Worm (Caenorhabditis elegans) whole organism, L1 larva: Measurements from ENCODE around the gene abu-2.

Experiments used
- C04F5.9 ChIP-seq: sonication (generic microtip); optimal IDR thresholded peaks from 2 replicates; lab custom pipeline; 2016; ENCODE audit warnings: missing genetic modification characterization, missing compliant biosample characterization
- C16A3.4 ChIP-seq: fragments of 150-350 bp; optimal IDR thresholded peaks from 2 replicates; lab custom pipeline; 2014; ENCODE audit warnings: missing biosample characterization, missing genetic modification characterization
- Y116A8C.19 ChIP-seq: sonication (generic microtip); optimal IDR thresholded peaks from 2 replicates; lab custom pipeline; 2016; ENCODE audit warnings: missing compliant biosample characterization, missing genetic modification characterization, borderline replicate concordance
- aha-1 ChIP-seq: fragments of 150-350 bp; optimal IDR thresholded peaks from 2 replicates; lab custom pipeline; 2014; ENCODE audit warnings: missing biosample characterization, missing genetic modification characterization
- blmp-1 ChIP-seq: fragments of 150-350 bp; optimal IDR thresholded peaks from 2 replicates; lab custom pipeline; 2014; ENCODE audit warnings: missing biosample characterization, missing genetic modification characterization
- ceh-63 ChIP-seq: fragments of 200-800 bp; sonication (Bioruptor generic); optimal IDR thresholded peaks from 2 replicates; lab custom pipeline; 2018; ENCODE audit warnings: mild to moderate bottlenecking, missing genetic modification characterization, missing compliant biosample characterization
- ceh-8 ChIP-seq: fragments of 200-800 bp; sonication (Bioruptor generic); optimal IDR thresholded peaks from 2 replicates; lab custom pipeline; 2018; ENCODE audit warnings: mild to moderate bottlenecking, missing genetic modification characterization, moderate library complexity, missing compliant biosample characterization
- ceh-82 ChIP-seq, 3 experiments: fragments of 150-350 bp in 1 of 3; sonication (generic microtip) in 2 of 3; optimal IDR thresholded peaks; 2 replicates each; lab custom pipeline; 2014 to 2017; ENCODE audit warnings: missing biosample characterization in 3 of 3, missing genetic modification characterization in 3 of 3
- ceh-88 ChIP-seq: fragments of 200-800 bp; sonication (Bioruptor generic); IDR thresholded peaks from 2 replicates; pipeline ENCODE4 v1.3.6; 2022; ENCODE audit warnings: missing genetic modification characterization, missing compliant biosample characterization
- dpl-1 ChIP-seq, 3 experiments: fragments of 150-350 bp in 2 of 3; sonication (generic microtip) in 1 of 3; optimal IDR thresholded peaks; 2 replicates each; lab custom pipeline; 2014 to 2017; ENCODE audit warnings: missing biosample characterization in 3 of 3, missing genetic modification characterization in 3 of 3, missing genetic modification reagents in 3 of 3
- dsc-1 ChIP-seq: sonication (generic microtip); optimal IDR thresholded peaks from 2 replicates; lab custom pipeline; 2016; ENCODE audit warnings: mild to moderate bottlenecking, missing genetic modification characterization, missing compliant biosample characterization
- efl-1 ChIP-seq, 4 experiments: fragments of 150-350 bp; optimal IDR thresholded peaks in 3 of 4; peaks in 1 of 4; 1 replicate in 1 of 4; 2 replicates in 3 of 4; lab custom pipeline; 2014; ENCODE audit warnings: missing biosample characterization in 2 of 4, missing genetic modification characterization in 2 of 4, missing genetic modification reagents in 2 of 4
- egl-13 ChIP-seq: sonication (generic microtip); optimal IDR thresholded peaks from 2 replicates; lab custom pipeline; 2016; ENCODE audit warnings: missing genotype, missing genetic modification reagents, missing genetic modification characterization, missing compliant biosample characterization
- fkh-10 ChIP-seq: sonication (generic microtip); optimal IDR thresholded peaks from 2 replicates; lab custom pipeline; 2017; ENCODE audit warnings: missing biosample characterization, missing genetic modification reagents, missing genetic modification characterization
- fkh-8 ChIP-seq: sonication (generic microtip); optimal IDR thresholded peaks from 2 replicates; lab custom pipeline; 2016; ENCODE audit warnings: mild to moderate bottlenecking, missing genetic modification characterization, missing compliant biosample characterization
- fos-1 ChIP-seq: fragments of 150-350 bp; optimal IDR thresholded peaks from 2 replicates; lab custom pipeline; 2014; ENCODE audit warnings: missing biosample characterization, missing genetic modification characterization
- grh-1 ChIP-seq: fragments of 200-800 bp; sonication (Bioruptor generic); IDR thresholded peaks from 2 replicates; pipeline ENCODE4 v1.3.6; 2022; ENCODE audit warnings: missing genetic modification reagents, missing genetic modification characterization, missing compliant biosample characterization
- irx-1 ChIP-seq: sonication (generic microtip); optimal IDR thresholded peaks from 2 replicates; lab custom pipeline; 2016; ENCODE audit warnings: missing genetic modification characterization, missing compliant biosample characterization
- isw-1 ChIP-seq: fragments of 200-800 bp; sonication (Bioruptor generic); IDR thresholded peaks from 2 replicates; pipeline ENCODE4 v1.3.6; 2022; ENCODE audit warnings: missing genetic modification characterization, missing compliant biosample characterization
- jun-1 ChIP-seq: fragments of 150-350 bp; optimal IDR thresholded peaks from 2 replicates; lab custom pipeline; 2014; ENCODE audit warnings: missing biosample characterization, missing genetic modification reagents, missing genetic modification characterization
- lin-15B ChIP-seq: fragments of 150-350 bp; sonication (generic microtip); optimal IDR thresholded peaks from 3 replicates; lab custom pipeline; 2014; ENCODE audit warnings: missing biosample characterization, missing genetic modification characterization
- lin-35 ChIP-seq, 2 experiments: fragments of 150-350 bp; optimal IDR thresholded peaks; 2 replicates each; lab custom pipeline; 2014; ENCODE audit warnings: missing biosample characterization in 2 of 2, missing genetic modification characterization in 2 of 2, missing genetic modification reagents in 2 of 2
- lsy-2 ChIP-seq, 2 experiments: fragments of 150-350 bp; optimal IDR thresholded peaks; 2 replicates each; lab custom pipeline; 2014; ENCODE audit warnings: missing biosample characterization in 2 of 2, missing genetic modification characterization in 2 of 2
- mab-9 ChIP-seq: fragments of 200-800 bp; sonication (Bioruptor generic); IDR thresholded peaks from 2 replicates; pipeline ENCODE4 v1.3.6; 2022; ENCODE audit warnings: missing genetic modification reagents, missing genetic modification characterization, missing compliant biosample characterization
- mdl-1 ChIP-seq, 2 experiments: fragments of 150-350 bp; optimal IDR thresholded peaks; 2 replicates each; lab custom pipeline; 2014 to 2017; ENCODE audit warnings: missing biosample characterization in 2 of 2, missing genetic modification characterization in 2 of 2, inconsistent platforms in 1 of 2
- mep-1 ChIP-seq: fragments of 150-350 bp; optimal IDR thresholded peaks from 2 replicates; lab custom pipeline; 2014; ENCODE audit warnings: missing biosample characterization, missing genetic modification characterization
- nhr-11 ChIP-seq: fragments of 150-350 bp; optimal IDR thresholded peaks from 2 replicates; lab custom pipeline; 2014; ENCODE audit warnings: missing biosample characterization, missing genetic modification characterization
- nhr-12 ChIP-seq: sonication (generic microtip); optimal IDR thresholded peaks from 2 replicates; lab custom pipeline; 2017; ENCODE audit warnings: missing biosample characterization, missing genetic modification characterization
- nhr-77 ChIP-seq: fragments of 150-350 bp; optimal IDR thresholded peaks from 2 replicates; lab custom pipeline; 2014; ENCODE audit warnings: missing biosample characterization, missing genetic modification characterization
- nhr-84 ChIP-seq: sonication (generic microtip); optimal IDR thresholded peaks from 2 replicates; lab custom pipeline; 2017; ENCODE audit warnings: missing biosample characterization, missing genetic modification characterization
- nhr-90 ChIP-seq: sonication (generic microtip); optimal IDR thresholded peaks from 2 replicates; lab custom pipeline; 2016; ENCODE audit warnings: mild to moderate bottlenecking, missing genetic modification characterization, missing compliant biosample characterization; ENCODE audit not compliant: poor library complexity
- rnt-1 ChIP-seq: sonication (generic microtip); optimal IDR thresholded peaks from 2 replicates; lab custom pipeline; 2016; ENCODE audit warnings: mild to moderate bottlenecking, missing genetic modification characterization, moderate library complexity, missing compliant biosample characterization
- skn-1 ChIP-seq: fragments of 150-350 bp; optimal IDR thresholded peaks from 2 replicates; lab custom pipeline; 2014; ENCODE audit warnings: missing biosample characterization, missing genetic modification characterization
- snu-23 ChIP-seq: sonication (generic microtip); optimal IDR thresholded peaks from 2 replicates; lab custom pipeline; 2016; ENCODE audit warnings: missing genetic modification characterization, missing compliant biosample characterization
- sup-37 ChIP-seq: fragments of 200-800 bp; sonication (Bioruptor generic); optimal IDR thresholded peaks from 2 replicates; lab custom pipeline; 2018; ENCODE audit warnings: mild to moderate bottlenecking, missing genetic modification characterization, missing compliant biosample characterization
- swsn-7 ChIP-seq: sonication (generic microtip); optimal IDR thresholded peaks from 2 replicates; lab custom pipeline; 2016; ENCODE audit warnings: missing genetic modification characterization, missing compliant biosample characterization
- unc-130 ChIP-seq: fragments of 150-350 bp; optimal IDR thresholded peaks from 2 replicates; lab custom pipeline; 2017; ENCODE audit warnings: missing biosample characterization, missing genetic modification characterization, inconsistent platforms
- unc-62 ChIP-seq: fragments of 150-350 bp; optimal IDR thresholded peaks from 2 replicates; lab custom pipeline; 2014; ENCODE audit warnings: missing biosample characterization, missing genetic modification reagents, missing genetic modification characterization
- unc-86 ChIP-seq: sonication (generic microtip); optimal IDR thresholded peaks from 2 replicates; lab custom pipeline; 2016; ENCODE audit warnings: missing genetic modification characterization, missing compliant biosample characterization
- unc-98 ChIP-seq: fragments of 200-800 bp; sonication (Bioruptor generic); IDR thresholded peaks from 2 replicates; pipeline ENCODE4 v1.3.6; 2022; ENCODE audit warnings: missing genetic modification characterization, missing compliant biosample characterization
- vab-15 ChIP-seq: sonication (generic microtip); optimal IDR thresholded peaks from 2 replicates; lab custom pipeline; 2017; ENCODE audit warnings: missing genotype, mild to moderate bottlenecking, missing genetic modification characterization, missing compliant biosample characterization
- ztf-11 ChIP-seq, 2 experiments: sonication (generic microtip); optimal IDR thresholded peaks; 2 replicates each; lab custom pipeline; 2016 to 2017; ENCODE audit warnings: missing genetic modification characterization in 2 of 2, missing biosample characterization in 1 of 2, missing compliant biosample characterization in 1 of 2
- ztf-4 ChIP-seq: fragments of 150-350 bp; optimal IDR thresholded peaks from 2 replicates; lab custom pipeline; 2014; ENCODE audit warnings: missing biosample characterization, missing genetic modification characterization

abu-2 gene

ce11 chrX:1379391-1379790 is 31.1 kb downstream of the abu-2 start (continued):
- TF ChIP-seq sup-37 (GFP tag; lab: Kevin White, UChicago) (no peak), ztf-11 (tag; optimal IDR thresholded peaks at IDR 0.05; lab: Kevin White, UChicago) (no peak), mdl-1 (tag; optimal IDR thresholded peaks at IDR 0.05; lab: Kevin White, UChicago) (peak in 1 of 2 experiments; percentile 71), lin-35 (GFP tag; optimal IDR thresholded peaks at IDR 0.05; lab: Kevin White, UChicago) (peak in 1 of 2 experiments; percentile 62), nhr-77 (tag; lab: Kevin White, UChicago) (peak; percentile 32), irx-1 (tag; lab: Kevin White, UChicago) (peak; percentile 44), C04F5.9 (tag; lab: Kevin White, UChicago) (no peak), mep-1 (tag; lab: Kevin White, UChicago) (peak; percentile 42), lin-15B (tag; lab: Kevin White, UChicago) (no peak), efl-1 (optimal IDR thresholded peaks at IDR 0.05; lab: Kevin White, UChicago) (peak; percentile 9 to 24), efl-1 (GFP tag; optimal IDR thresholded peaks at IDR 0.05 in 1 of 2; lab: Kevin White, UChicago) (peak in 1 of 2 experiments; percentile 63), lsy-2 (tag; optimal IDR thresholded peaks at IDR 0.05; lab: Kevin White, UChicago) (peak; percentile 32 to 39), Y116A8C.19 (tag; lab: Kevin White, UChicago) (no peak), dpl-1 (GFP tag; optimal IDR thresholded peaks at IDR 0.05; lab: Kevin White, UChicago) (peak in 1 of 3 experiments; percentile 19), nhr-11 (tag; lab: Kevin White, UChicago) (no peak), egl-13 (no peak), C16A3.4 (peak; percentile 9), ceh-63 (no peak), vab-15 (tag; lab: Kevin White, UChicago) (no peak), rnt-1 (tag; lab: Kevin White, UChicago) (peak; percentile 76), unc-130 (no peak), nhr-12 (tag; lab: Kevin White, UChicago) (no peak), ztf-4 (tag; lab: Kevin White, UChicago) (no peak), swsn-7 (tag; lab: Kevin White, UChicago) (peak; percentile 33), ceh-88 (GFP tag; lab: Robert Waterston, UW) (0 out of 2 replicates have a peak, but pooled peaks have one; percentile 20), ceh-8 (GFP tag; lab: Kevin White, UChicago) (peak; percentile 55), nhr-90 (tag; lab: Kevin White, UChicago) (peak; percentile 69), aha-1 (no peak), snu-23 (GFP tag; lab: Kevin White, UChicago) (peak; percentile 66), fkh-8 (tag; lab: Kevin White, UChicago) (peak; percentile 60), ceh-82 (tag; optimal IDR thresholded peaks at IDR 0.05; lab: Kevin White, UChicago) (peak; percentile 33 to 65 (median 58)), fos-1 (tag; lab: Kevin White, UChicago) (peak; percentile 36), jun-1 (tag; lab: Kevin White, UChicago) (peak; percentile 68), nhr-84 (no peak), unc-62 (no peak), skn-1 (tag; lab: Kevin White, UChicago) (peak; percentile 81), grh-1 (peak; percentile 41), dsc-1 (tag; lab: Kevin White, UChicago) (peak; percentile 67), blmp-1 (no peak), isw-1 (GFP tag; lab: Robert Waterston, UW) (no peak), unc-86 (tag; lab: Kevin White, UChicago) (peak; percentile 17), fkh-10 (GFP tag; lab: Kevin White, UChicago) (peak; percentile 72)
- TF ChIP-seq, all 84 proteins: peak for 32

ce11 chrX:1375071-1375470 is 35.4 kb downstream of the abu-2 start:
- TF ChIP-seq mab-9: 0 out of 2 replicates have a peak, but pooled peaks have one; percentile 14
- TF ChIP-seq unc-98 (GFP tag; lab: Robert Waterston, UW): 0 out of 2 replicates have a peak, but pooled peaks have one; percentile 45
